Worm (Caenorhabditis elegans) whole organism, early embryonic: ENCODE measurements around the gene nlp-7.

Experiments
- B0310.2 ChIP-seq: sonication (generic microtip); optimal IDR thresholded peaks from 2 replicates; lab custom pipeline; 2016; ENCODE audit warnings: mild to moderate bottlenecking, missing genetic modification characterization, missing compliant biosample characterization
- F13C5.2 ChIP-seq: sonication (generic microtip); optimal IDR thresholded peaks from 2 replicates; lab custom pipeline; 2017; ENCODE audit warnings: mild to moderate bottlenecking, missing genetic modification characterization, inconsistent platforms, missing compliant biosample characterization
- aly-1 ChIP-seq: sonication (generic microtip); optimal IDR thresholded peaks from 2 replicates; lab custom pipeline; 2016; ENCODE audit warnings: missing genetic modification characterization, missing compliant biosample characterization
- ama-1 ChIP-seq: fragments of 150-350 bp; optimal IDR thresholded peaks from 2 replicates; lab custom pipeline; 2014
- ceh-13 ChIP-seq: fragments of 200-800 bp; sonication (Bioruptor generic); optimal IDR thresholded peaks from 2 replicates; lab custom pipeline; 2018; ENCODE audit warnings: mild to moderate bottlenecking, missing genetic modification characterization, missing compliant biosample characterization
- ceh-36 ChIP-seq: sonication (generic microtip); optimal IDR thresholded peaks from 2 replicates; lab custom pipeline; 2016; ENCODE audit warnings: missing genetic modification characterization, inconsistent platforms, missing compliant biosample characterization
- ets-7 ChIP-seq: sonication (generic microtip); optimal IDR thresholded peaks from 2 replicates; lab custom pipeline; 2016; ENCODE audit warnings: missing genotype, missing genetic modification characterization, missing compliant biosample characterization
- flt-1 ChIP-seq: fragments of 200-800 bp; sonication (Bioruptor generic); IDR thresholded peaks from 2 replicates; pipeline ENCODE4 v1.3.6; 2022; ENCODE audit warnings: missing genetic modification characterization, missing compliant biosample characterization
- hmbx-1 ChIP-seq: sonication (generic microtip); optimal IDR thresholded peaks from 2 replicates; lab custom pipeline; 2016; ENCODE audit warnings: mild to moderate bottlenecking, missing genetic modification characterization, missing compliant biosample characterization
- hmg-4 ChIP-seq: fragments of 200-800 bp; sonication (Bioruptor generic); optimal IDR thresholded peaks from 2 replicates; lab custom pipeline; 2018; ENCODE audit warnings: mild to moderate bottlenecking, missing genetic modification characterization, missing compliant biosample characterization
- hnd-1 ChIP-seq: sonication (generic microtip); optimal IDR thresholded peaks from 2 replicates; lab custom pipeline; 2016; ENCODE audit warnings: missing genetic modification characterization, missing compliant biosample characterization
- pes-1 ChIP-seq: fragments of 200-800 bp; sonication (Bioruptor generic); IDR thresholded peaks from 2 replicates; pipeline ENCODE4 v1.3.6; 2022; ENCODE audit warnings: missing genetic modification reagents, missing genetic modification characterization, missing compliant biosample characterization
- scrt-1 ChIP-seq: fragments of 200-800 bp; sonication (Bioruptor generic); IDR thresholded peaks from 2 replicates; pipeline ENCODE4 v1.3.6; 2022; ENCODE audit warnings: missing genetic modification characterization, missing compliant biosample characterization
- sea-1 ChIP-seq: fragments of 200-800 bp; sonication (Bioruptor generic); conservative IDR thresholded peaks from 2 replicates; pipeline ENCODE4 v1.3.6; 2022; ENCODE audit warnings: missing genetic modification characterization, missing compliant biosample characterization
- tbx-11 ChIP-seq: fragments of 200-800 bp; sonication (Bioruptor generic); IDR thresholded peaks from 2 replicates; pipeline ENCODE4 v1.3.6; 2022; ENCODE audit warnings: missing genetic modification characterization, missing compliant biosample characterization
- tbx-37 ChIP-seq: fragments of 200-800 bp; sonication (Bioruptor generic); conservative IDR thresholded peaks from 2 replicates; pipeline ENCODE4 v1.3.6; 2022; ENCODE audit warnings: missing genetic modification reagents, missing genetic modification characterization, missing compliant biosample characterization
- tra-4 ChIP-seq: sonication (generic microtip); optimal IDR thresholded peaks from 2 replicates; lab custom pipeline; 2017; ENCODE audit warnings: missing genetic modification characterization, missing compliant biosample characterization

nlp-7 gene

DNA sequence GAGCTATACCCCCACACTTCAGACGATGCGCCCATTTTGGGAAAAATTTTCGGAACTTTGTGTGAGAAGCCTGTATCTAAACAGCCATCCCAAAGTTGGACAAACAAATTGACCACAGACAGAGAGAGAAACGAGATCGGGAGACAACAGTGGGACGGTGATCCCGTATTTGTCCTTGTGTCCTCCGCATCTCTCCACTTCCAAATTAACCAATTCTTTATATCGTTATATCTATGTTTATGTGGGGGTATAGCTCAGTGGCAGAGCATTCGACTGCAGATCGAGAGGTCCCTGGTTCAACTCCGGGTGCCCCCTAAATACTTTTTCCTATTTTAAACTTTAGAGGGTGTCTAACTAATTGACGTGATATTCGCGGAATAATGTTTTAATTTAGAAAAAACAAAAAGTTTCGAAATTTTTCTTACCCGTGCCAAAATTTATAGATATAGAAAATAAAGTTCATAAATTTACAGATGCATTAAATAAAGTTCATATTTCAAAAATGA, 45.8 kb downstream of the nlp-7 start:
- peak; percentile 84 for TF ChIP-seq flt-1
- peak; percentile 34 for TF ChIP-seq hmbx-1
- TF ChIP-seq tra-4 (tag; lab: Kevin White, UChicago): no peak
- no peak for TF ChIP-seq hmg-4 (GFP tag; lab: Kevin White, UChicago)
- no peak for TF ChIP-seq ceh-36 (tag; lab: Kevin White, UChicago)
- peak; percentile 50 for TF ChIP-seq B0310.2 (tag; lab: Kevin White, UChicago)
- peak; percentile 75; the same call in 1 of the 2 replicates for TF ChIP-seq tbx-11 (GFP tag; lab: Robert Waterston, UW)
- TF ChIP-seq aly-1: no peak
- TF ChIP-seq hnd-1 (tag; lab: Kevin White, UChicago): peak; percentile 69
- TF ChIP-seq ama-1 (lab: Kevin White, UChicago): no peak
- peak; percentile 78; the same call in 1 of the 2 replicates for TF ChIP-seq sea-1 (GFP tag; lab: Robert Waterston, UW)
- peak; percentile 84 for TF ChIP-seq pes-1 (GFP tag; lab: Robert Waterston, UW)
- TF ChIP-seq ets-7 (tag; lab: Kevin White, UChicago): no peak
- peak; percentile 85 for TF ChIP-seq scrt-1 (GFP tag; lab: Robert Waterston, UW)
- TF ChIP-seq tbx-37: peak; percentile 70; the same call in 1 of the 2 replicates

DNA sequence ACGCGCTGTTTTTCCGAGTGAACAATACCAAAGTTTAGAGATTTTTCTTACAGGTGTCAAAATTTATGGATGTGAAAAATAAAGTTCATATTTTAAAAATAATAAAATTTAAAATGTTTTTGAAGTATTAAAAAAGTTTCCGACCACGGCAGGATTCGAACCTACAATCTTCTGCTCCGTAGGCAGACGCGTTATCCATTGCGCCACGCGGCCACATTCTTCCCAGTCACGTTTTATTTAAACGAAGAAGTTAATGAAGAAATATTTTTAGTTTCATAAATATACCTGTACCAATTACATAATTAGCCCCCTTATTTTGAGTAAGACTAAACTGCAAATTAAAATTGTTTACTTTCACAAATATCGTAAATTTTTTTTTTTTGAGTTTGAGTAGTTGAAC, 47.7 kb downstream of the nlp-7 start:
- TF ChIP-seq tra-4 (tag; lab: Kevin White, UChicago) (no peak), ceh-36 (tag; lab: Kevin White, UChicago) (no peak), tbx-11 (GFP tag; lab: Robert Waterston, UW) (peak; percentile 62; the same call in 1 of the 2 replicates), F13C5.2 (tag; lab: Kevin White, UChicago) (no peak), hnd-1 (tag; lab: Kevin White, UChicago) (no peak), ets-7 (tag; lab: Kevin White, UChicago) (no peak), aly-1 (no peak), flt-1 (0 out of 2 replicates have a peak, but pooled peaks have one; percentile 47), hmbx-1 (no peak), ama-1 (lab: Kevin White, UChicago) (no peak), pes-1 (GFP tag; lab: Robert Waterston, UW) (peak; percentile 47; the same call in 1 of the 2 replicates), hmg-4 (GFP tag; lab: Kevin White, UChicago) (no peak), ceh-13 (no peak), tbx-37 (no peak), B0310.2 (tag; lab: Kevin White, UChicago) (no peak), scrt-1 (GFP tag; lab: Robert Waterston, UW) (no peak), sea-1 (GFP tag; lab: Robert Waterston, UW) (no peak)
